Fruit fly (Drosophila melanogaster) S2 (cell line): ENCODE results near the gene CG44013.

Source experiments
- CG8478 ChIP-seq: fragments of >200 bp; optimal IDR thresholded peaks from 2 replicates; lab custom pipeline; 2018
- CTCF ChIP-seq, 2 experiments: fragments of >200 bp; optimal IDR thresholded peaks; 2 replicates each; lab custom pipeline; 2018

DNA sequence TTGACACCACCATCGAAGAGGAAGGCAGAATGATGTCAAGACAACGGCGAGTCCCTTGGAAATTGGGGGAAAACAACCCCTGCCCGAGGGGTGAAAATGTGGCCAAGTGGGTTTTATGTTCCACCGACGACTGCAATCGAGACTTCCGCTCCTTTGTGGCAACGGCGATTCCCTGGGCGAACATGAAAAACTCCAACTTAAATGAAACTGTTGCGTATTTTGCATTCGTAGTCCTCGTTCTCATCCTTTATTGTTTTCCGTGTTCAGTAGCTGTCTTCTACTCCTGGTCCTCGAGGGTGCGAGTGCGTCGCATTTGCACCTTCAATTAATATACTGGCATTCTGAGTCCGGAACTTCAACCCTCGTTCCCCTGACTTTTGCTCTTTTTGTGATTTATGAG, 2.5 kb upstream of the CG44013 start:
- TF ChIP-seq CG8478 (no peak), CTCF (optimal IDR thresholded peaks at IDR 0.05; lab: Kevin White, UChicago) (no peak)
